Worm (Caenorhabditis elegans): Measurements from ENCODE around the gene grd-1.

Gene grd-1

DNA sequence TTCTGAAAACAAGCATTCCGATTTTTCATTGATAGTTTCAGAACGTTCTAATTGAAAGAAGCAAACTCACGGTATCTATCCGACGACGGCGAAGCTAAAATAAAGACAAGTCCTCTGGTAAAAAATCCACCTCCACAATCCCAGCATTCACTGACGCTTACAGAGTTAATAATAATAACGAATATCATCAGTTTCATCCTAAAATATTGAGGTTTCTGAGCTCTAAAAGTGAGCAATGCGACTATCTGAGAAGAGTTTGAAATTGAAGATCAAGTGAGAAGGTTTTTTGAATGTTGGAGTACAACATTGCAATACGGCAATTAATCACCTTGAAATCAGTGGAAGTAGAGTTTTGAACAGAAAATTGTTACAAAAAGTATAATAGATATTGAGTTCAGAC is 32.7 kb upstream of the grd-1 start, which contains the start of gene W04G3.12:
Gene W04G3.12 (minus strand): TSS at position 311 of the 400 bp plus-strand sequence.
- no peak for TF ChIP-seq irx-1 (tag; optimal IDR thresholded peaks at IDR 0.05)
- no peak for TF ChIP-seq alr-1 (tag; optimal IDR thresholded peaks at IDR 0.05; ENCODE audit: borderline replicate concordance)
- TF ChIP-seq ceh-82 (tag; optimal IDR thresholded peaks at IDR 0.05) = no peak
- TF ChIP-seq tlp-1 (tag; optimal IDR thresholded peaks at IDR 0.05) = no peak
- no peak for TF ChIP-seq aly-2 (tag; optimal IDR thresholded peaks at IDR 0.05)
- no peak for TF ChIP-seq C04F5.9 (tag; optimal IDR thresholded peaks at IDR 0.05)
- no peak for TF ChIP-seq skn-1 (tag; optimal IDR thresholded peaks at IDR 0.05)
- no peak for TF ChIP-seq ceh-63 (GFP tag; optimal IDR thresholded peaks at IDR 0.05)
- TF ChIP-seq unc-30 (tag; optimal IDR thresholded peaks at IDR 0.05) = no peak
- no peak for TF ChIP-seq egl-27 (tag; optimal IDR thresholded peaks at IDR 0.05)
- TF ChIP-seq fkh-8 (tag; optimal IDR thresholded peaks at IDR 0.05) = no peak
- TF ChIP-seq unc-62 (GFP tag; optimal IDR thresholded peaks at IDR 0.05) = no peak
- TF ChIP-seq ztf-11 (tag; optimal IDR thresholded peaks at IDR 0.05) = no peak
- no peak for TF ChIP-seq nhr-85 (tag)
- TF ChIP-seq fkh-10 (GFP tag; optimal IDR thresholded peaks at IDR 0.05) = no peak
- no peak for TF ChIP-seq nhr-90 (tag; optimal IDR thresholded peaks at IDR 0.05; ENCODE audit: poor library complexity)
- TF ChIP-seq dpl-1 (GFP tag; optimal IDR thresholded peaks at IDR 0.05) = no peak
- TF ChIP-seq efl-3 (GFP tag; optimal IDR thresholded peaks at IDR 0.05) = no peak
- TF ChIP-seq snu-23 (GFP tag; optimal IDR thresholded peaks at IDR 0.05) = no peak
- TF ChIP-seq unc-98 (GFP tag; IDR thresholded peaks at IDR 0.05) = no peak

- TF ChIP-seq fkh-4 (tag; optimal IDR thresholded peaks at IDR 0.05; ENCODE audit: borderline replicate concordance) (no peak), unc-130 (tag; optimal IDR thresholded peaks at IDR 0.05) (no peak), nhr-76 (tag; optimal IDR thresholded peaks at IDR 0.05) (no peak), efl-1 (optimal IDR thresholded peaks at IDR 0.05) (no peak), efl-1 (GFP tag; optimal IDR thresholded peaks at IDR 0.05 in 1 of 2) (no peak), dsc-1 (tag; optimal IDR thresholded peaks at IDR 0.05) (no peak), nhr-19 (GFP tag; conservative IDR thresholded peaks at IDR 0.05) (no peak), ceh-8 (GFP tag; optimal IDR thresholded peaks at IDR 0.05) (no peak), aly-2 (tag; optimal IDR thresholded peaks at IDR 0.05) (no peak), fkh-8 (tag; optimal IDR thresholded peaks at IDR 0.05) (no peak), nhr-71 (tag; optimal IDR thresholded peaks at IDR 0.05) (no peak), F16B12.6 (tag; optimal IDR thresholded peaks at IDR 0.05) (no peak), sptf-1 (tag; optimal IDR thresholded peaks at IDR 0.05) (no peak), nhr-237 (tag; optimal IDR thresholded peaks at IDR 0.05) (no peak), mab-9 (GFP tag; IDR thresholded peaks at IDR 0.05) (no peak), lin-39 (tag; optimal IDR thresholded peaks at IDR 0.05) (no peak)
These were observed 31.1 kb upstream of the grd-1 start, which contains the start of gene W04G3.10 for ce11 chrX:11078150-11078549. Gene W04G3.10 (minus strand): TSS chrX:11078250.

- TF ChIP-seq lin-15B (tag; optimal IDR thresholded peaks at IDR 0.05) (no peak), tlp-1 (tag; optimal IDR thresholded peaks at IDR 0.05) (no peak)
These were observed 29.6 kb upstream of the grd-1 start, which contains the start of gene W04G3.13 for ce11 chrX:11079667-11080066. Gene W04G3.13 (minus strand): TSS chrX:11079767.

DNA sequence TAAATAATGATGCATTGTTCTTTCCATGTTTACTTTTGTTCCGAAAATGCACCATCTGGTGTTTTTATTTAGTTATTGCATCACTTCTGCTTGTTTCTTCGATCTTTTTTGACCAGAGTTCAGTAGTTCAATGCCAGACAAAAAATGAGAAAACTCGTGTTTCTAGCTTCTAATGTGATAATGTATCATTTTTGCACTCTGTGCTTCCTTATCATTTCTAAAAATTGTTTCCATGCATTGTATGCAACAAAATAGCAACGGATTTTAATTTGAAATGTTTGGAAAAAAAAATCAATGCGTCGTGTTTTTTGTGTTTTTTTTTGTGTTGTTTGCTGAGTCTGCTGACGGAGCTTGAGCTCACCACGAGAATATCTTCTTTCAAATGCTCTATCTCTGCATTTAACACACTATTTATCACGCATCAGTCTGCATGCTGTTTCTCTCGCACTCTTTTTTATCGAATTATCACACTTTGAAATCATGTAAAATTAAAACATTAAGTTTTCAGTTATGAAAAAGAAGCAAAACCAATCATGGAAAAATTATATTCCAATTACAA is 29.0 kb upstream of the grd-1 start, which contains the start of gene sulp-7:
Gene sulp-7 (plus strand): TSS at position 509 of the 559 bp plus-strand sequence.
- TF ChIP-seq unc-62 (GFP tag; optimal IDR thresholded peaks at IDR 0.05) (no peak), zag-1 (tag; optimal IDR thresholded peaks at IDR 0.05) (no peak), nhr-71 (tag; optimal IDR thresholded peaks at IDR 0.05) (peak; percentile 35), mdl-1 (tag; optimal IDR thresholded peaks at IDR 0.05) (no peak), lir-3 (tag; optimal IDR thresholded peaks at IDR 0.05; ENCODE audit: poor library complexity) (no peak), nhr-237 (tag; optimal IDR thresholded peaks at IDR 0.05) (no peak), lin-14 (GFP tag; optimal IDR thresholded peaks at IDR 0.05) (no peak), blmp-1 (tag; optimal IDR thresholded peaks at IDR 0.05) (no peak), fos-1 (tag; optimal IDR thresholded peaks at IDR 0.05) (no peak), lin-35 (GFP tag; optimal IDR thresholded peaks at IDR 0.05) (no peak), grh-1 (GFP tag; IDR thresholded peaks at IDR 0.05) (no peak), ceh-63 (GFP tag; optimal IDR thresholded peaks at IDR 0.05) (no peak), nhr-20 (tag; optimal IDR thresholded peaks at IDR 0.05) (peak; percentile 2), pag-3 (tag; optimal IDR thresholded peaks at IDR 0.05; ENCODE audit: borderline replicate concordance, insufficient read depth) (no peak), elt-2 (tag; optimal IDR thresholded peaks at IDR 0.05) (peak; percentile 55), lsy-2 (tag; optimal IDR thresholded peaks at IDR 0.05) (no peak), tlp-1 (tag; optimal IDR thresholded peaks at IDR 0.05) (no peak), aly-2 (tag; optimal IDR thresholded peaks at IDR 0.05) (no peak), skn-1 (tag; optimal IDR thresholded peaks at IDR 0.05) (no peak)

Data from whole organism, L1 larva.